Fruit fly (Drosophila melanogaster) whole organism, pupa: ENCODE data around the gene sac.
A peak's percentile ranks its signal among the peaks of the same experiment; 100 is the strongest.

Source experiments
- CG12605 ChIP-seq: fragments of 200-800 bp; sonication (Bioruptor generic); IDR thresholded peaks from 2 replicates; pipeline ENCODE4 v1.3.6; 2022; ENCODE audit warnings: missing biosample characterization, missing genetic modification characterization
- CG13204 ChIP-seq: fragments of 200-800 bp; sonication (Bioruptor generic); optimal IDR thresholded peaks from 2 replicates; lab custom pipeline; 2018; ENCODE audit warnings: missing biosample characterization, mild to moderate bottlenecking, missing genetic modification characterization, moderate library complexity
- CG32121 ChIP-seq: fragments of 200-800 bp; sonication (Bioruptor generic); IDR thresholded peaks from 2 replicates; pipeline ENCODE4 v1.3.6; 2022; ENCODE audit warnings: missing biosample characterization, missing genetic modification characterization
- CG4496 ChIP-seq: fragments of 200-800 bp; sonication (Bioruptor generic); IDR thresholded peaks from 3 replicates; pipeline ENCODE4 v1.3.6; 2022; ENCODE audit warnings: missing biosample characterization, missing genetic modification characterization
- D1 ChIP-seq: fragments of 200-800 bp; sonication (Bioruptor generic); optimal IDR thresholded peaks from 2 replicates; lab custom pipeline; 2018; ENCODE audit warnings: missing biosample characterization, mild to moderate bottlenecking, missing genetic modification characterization, moderate library complexity
- Pif1A ChIP-seq: fragments of 200-800 bp; sonication (Bioruptor generic); optimal IDR thresholded peaks from 3 replicates; lab custom pipeline; 2016; ENCODE audit warnings: missing biosample characterization, missing genetic modification characterization

dm6 chr3R:4437113-4437512 lies 43.5 kb upstream of the sac start, which contains the start of the genes Lipt2 and CG14650:
- peak; percentile 45; the same call in 1 of the 3 replicates for TF ChIP-seq CG4496 (GFP tag; lab: Robert Waterston, UW)
- no peak for TF ChIP-seq Pif1A (GFP tag; lab: Kevin White, UChicago)
- no peak for TF ChIP-seq D1 (tag; lab: Kevin White, UChicago)
- no peak for TF ChIP-seq CG32121
- TF ChIP-seq CG13204 (GFP tag; lab: Kevin White, UChicago) = no peak
- TF ChIP-seq CG12605 (GFP tag; lab: Robert Waterston, UW) = no peak
